Fruit fly (Drosophila melanogaster): Measurements from ENCODE around the gene CG9701.

DNA sequence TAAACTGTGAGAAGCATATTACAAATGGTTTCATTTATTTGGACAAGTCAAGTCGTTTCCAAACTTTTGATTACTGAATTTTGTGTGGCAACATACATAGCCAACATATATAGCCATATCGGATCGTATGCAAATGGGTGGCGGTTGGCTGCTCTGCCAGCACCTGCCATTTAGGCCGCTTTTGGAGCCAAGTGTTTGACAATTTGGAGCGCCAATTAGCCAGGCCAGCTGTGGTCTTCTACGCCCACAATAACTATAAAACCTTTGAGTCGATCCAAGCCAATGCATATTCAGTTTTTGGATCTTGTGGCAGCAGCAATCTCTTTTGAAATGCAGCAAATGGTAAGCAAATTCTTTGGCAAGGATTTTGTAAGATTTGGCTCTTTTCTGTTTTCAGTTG is 8.8 kb upstream of the CG9701 start, which contains the start of gene CG13031:
- no peak for TF ChIP-seq cnc (optimal IDR thresholded peaks at IDR 0.05)
- no peak for TF ChIP-seq CG1620 (GFP tag; optimal IDR thresholded peaks at IDR 0.05)
- TF ChIP-seq bab1 (GFP tag; optimal IDR thresholded peaks at IDR 0.05), result no peak
- no peak for TF ChIP-seq pad (GFP tag; optimal IDR thresholded peaks at IDR 0.05)

Data from whole organism, adult.